Worm (Caenorhabditis elegans) whole organism, L4/young adult: ENCODE measurements around the gene F37C4.5.

Experiments used
- dao-5 ChIP-seq: sonication (generic microtip); optimal IDR thresholded peaks from 2 replicates; lab custom pipeline; 2016; ENCODE audit warnings: missing genotype, missing genetic modification characterization, moderate library complexity, missing compliant biosample characterization
- him-1 ChIP-seq: sonication (generic microtip); optimal IDR thresholded peaks from 2 replicates; lab custom pipeline; 2016; ENCODE audit warnings: missing genotype, missing genetic modification reagents, missing genetic modification characterization, missing compliant biosample characterization

ce11 chrIV:3832040-3832439, 41.6 kb downstream of the F37C4.5 start:
- TF ChIP-seq him-1 (tag; lab: Kevin White, UChicago) (no peak), dao-5 (no peak)
